Fruit fly (Drosophila melanogaster) whole organism, embryonic: ENCODE results near the gene p-cup.

Source experiments
- CG11085 ChIP-seq: fragments of 200-800 bp; sonication (Bioruptor generic); IDR thresholded peaks from 2 replicates; pipeline ENCODE4 v1.3.6; 2022; ENCODE audit warnings: missing biosample characterization, missing genetic modification characterization
- CG11695 ChIP-seq: fragments of 200-800 bp; sonication (Bioruptor generic); IDR thresholded peaks from 3 replicates; pipeline ENCODE4 v1.3.6; 2022; ENCODE audit warnings: missing biosample characterization, missing genetic modification characterization
- CG12659 ChIP-seq: fragments of 200-800 bp; sonication (Bioruptor generic); optimal IDR thresholded peaks from 3 replicates; lab custom pipeline; 2017; ENCODE audit warnings: mild to moderate bottlenecking, missing biosample characterization, missing genetic modification reagents, missing genetic modification characterization
- CG13775 ChIP-seq: fragments of 200-800 bp; sonication (Bioruptor generic); optimal IDR thresholded peaks from 3 replicates; lab custom pipeline; 2017; ENCODE audit warnings: missing biosample characterization, mild to moderate bottlenecking, missing genetic modification characterization
- CG15601 ChIP-seq: fragments of 200-800 bp; sonication (Bioruptor generic); optimal IDR thresholded peaks from 3 replicates; lab custom pipeline; 2019; ENCODE audit warnings: missing biosample characterization, mild to moderate bottlenecking, missing genetic modification characterization, moderate library complexity
- CG18262 ChIP-seq: fragments of 200-800 bp; optimal IDR thresholded peaks from 3 replicates; lab custom pipeline; 2019; ENCODE audit warnings: missing biosample characterization, mild to moderate bottlenecking, missing genetic modification characterization, moderate library complexity
- CG1832 ChIP-seq: fragments of 200-800 bp; sonication (Bioruptor generic); optimal IDR thresholded peaks from 2 replicates; lab custom pipeline; 2017; ENCODE audit warnings: missing biosample characterization, mild to moderate bottlenecking, missing genetic modification characterization, inconsistent platforms
- CG18599 ChIP-seq: fragments of 200-800 bp; sonication (Bioruptor generic); optimal IDR thresholded peaks from 3 replicates; lab custom pipeline; 2017; ENCODE audit warnings: missing biosample characterization, missing genetic modification characterization, mild to moderate bottlenecking, moderate library complexity, missing genetic modification reagents
- CG30403 ChIP-seq: fragments of 200-800 bp; sonication (Bioruptor generic); optimal IDR thresholded peaks from 3 replicates; lab custom pipeline; 2016; ENCODE audit warnings: missing biosample characterization, missing genetic modification characterization
- CG3065 ChIP-seq: fragments of 200-800 bp; sonication (Bioruptor generic); optimal IDR thresholded peaks from 2 replicates; lab custom pipeline; 2016; ENCODE audit warnings: missing biosample characterization, missing genetic modification characterization
- CG32532 ChIP-seq: fragments of 200-800 bp; sonication (Bioruptor generic); IDR thresholded peaks from 2 replicates; pipeline ENCODE4 v1.3.6; 2022; ENCODE audit warnings: missing biosample characterization, missing genetic modification characterization
- CG3281 ChIP-seq: fragments of 200-800 bp; sonication (Bioruptor generic); optimal IDR thresholded peaks from 3 replicates; lab custom pipeline; 2017; ENCODE audit warnings: missing biosample characterization, mild to moderate bottlenecking, missing genetic modification characterization
- CG43689 ChIP-seq: fragments of 200-800 bp; sonication (Bioruptor generic); IDR thresholded peaks from 2 replicates; pipeline ENCODE4 v1.3.6; 2022; ENCODE audit warnings: missing biosample characterization, missing genetic modification characterization
- CG4617 ChIP-seq: fragments of 200-800 bp; sonication (Bioruptor generic); optimal IDR thresholded peaks from 3 replicates; lab custom pipeline; 2016; ENCODE audit warnings: missing biosample characterization, missing genetic modification characterization, borderline replicate concordance
- CG6175 ChIP-seq: fragments of 200-800 bp; sonication (Bioruptor generic); IDR thresholded peaks from 3 replicates; pipeline ENCODE4 v1.3.6; 2022; ENCODE audit warnings: missing biosample characterization, missing genetic modification characterization
- CG6689 ChIP-seq: fragments of 200-800 bp; sonication (Bioruptor generic); IDR thresholded peaks from 2 replicates; pipeline ENCODE4 v1.3.6; 2022; ENCODE audit warnings: missing biosample characterization, missing genetic modification characterization
- CG7357 ChIP-seq: fragments of 200-800 bp; sonication (Bioruptor generic); IDR thresholded peaks from 3 replicates; pipeline ENCODE4 v1.3.6; 2022; ENCODE audit warnings: missing biosample characterization, missing genetic modification characterization
- CG7556 ChIP-seq: fragments of 200-800 bp; sonication (Bioruptor generic); optimal IDR thresholded peaks from 2 replicates; lab custom pipeline; 2017; ENCODE audit warnings: missing biosample characterization, mild to moderate bottlenecking, missing genetic modification characterization
- CG7987 ChIP-seq: fragments of 200-800 bp; sonication (Bioruptor generic); optimal IDR thresholded peaks from 2 replicates; lab custom pipeline; 2018; ENCODE audit warnings: missing biosample characterization, mild to moderate bottlenecking, missing genetic modification characterization, moderate library complexity
- CG8089 ChIP-seq: fragments of 200-800 bp; sonication (Bioruptor generic); optimal IDR thresholded peaks from 3 replicates; lab custom pipeline; 2016; ENCODE audit warnings: missing biosample characterization, missing genetic modification characterization
- CoRest ChIP-seq: fragments of 200-800 bp; sonication (Bioruptor generic); optimal IDR thresholded peaks from 3 replicates; lab custom pipeline; 2018; ENCODE audit warnings: missing biosample characterization, mild to moderate bottlenecking, missing genetic modification characterization, moderate library complexity
- Dp ChIP-seq: fragments of 200-800 bp; sonication (Bioruptor generic); optimal IDR thresholded peaks from 2 replicates; lab custom pipeline; 2018; ENCODE audit warnings: missing biosample characterization, mild to moderate bottlenecking, missing genetic modification characterization, moderate library complexity
- Drgx ChIP-seq: fragments of 200-800 bp; sonication (Bioruptor generic); IDR thresholded peaks from 2 replicates; pipeline ENCODE4 v1.3.6; 2022; ENCODE audit warnings: missing biosample characterization, missing genetic modification characterization
- Mrtf ChIP-seq: fragments of 200-800 bp; sonication (Bioruptor generic); IDR thresholded peaks from 3 replicates; pipeline ENCODE4 v1.3.6; 2022; ENCODE audit warnings: missing biosample characterization, missing genetic modification characterization
- Scr ChIP-seq: fragments of 200-800 bp; sonication (Bioruptor generic); IDR thresholded peaks from 2 replicates; pipeline ENCODE4 v1.3.6; 2022; ENCODE audit warnings: missing biosample characterization, missing genetic modification characterization; ENCODE audit not compliant: partially characterized antibody
- Sox102F ChIP-seq: fragments of 200-800 bp; sonication (Bioruptor generic); optimal IDR thresholded peaks from 2 replicates; lab custom pipeline; 2018; ENCODE audit warnings: missing biosample characterization, mild to moderate bottlenecking, missing genetic modification characterization, moderate library complexity
- Xrp1 ChIP-seq: fragments of 200-800 bp; sonication (Bioruptor generic); IDR thresholded peaks from 2 replicates; pipeline ENCODE4 v1.3.6; 2022; ENCODE audit warnings: missing biosample characterization, missing genetic modification characterization
- ap ChIP-seq: fragments of 200-800 bp; sonication (Bioruptor generic); IDR thresholded peaks from 2 replicates; pipeline ENCODE4 v1.3.6; 2022; ENCODE audit warnings: missing biosample characterization, missing genetic modification characterization
- btn ChIP-seq: fragments of 200-800 bp; sonication (Bioruptor generic); optimal IDR thresholded peaks from 2 replicates; lab custom pipeline; 2016; ENCODE audit warnings: missing biosample characterization, missing genetic modification characterization
- caup ChIP-seq: fragments of 200-800 bp; sonication (Bioruptor generic); optimal IDR thresholded peaks from 3 replicates; lab custom pipeline; 2017; ENCODE audit warnings: missing biosample characterization, mild to moderate bottlenecking, missing genetic modification characterization, moderate library complexity; ENCODE audit not compliant: severe bottlenecking
- chif ChIP-seq, 2 experiments: fragments of 200-800 bp; sonication (Bioruptor generic); optimal IDR thresholded peaks; 3 replicates each; lab custom pipeline; 2016; ENCODE audit warnings: missing biosample characterization in 2 of 2, missing genetic modification characterization in 2 of 2
- crol ChIP-seq: fragments of 200-800 bp; sonication (Bioruptor generic); IDR thresholded peaks from 2 replicates; pipeline ENCODE4 v1.3.6; 2022; ENCODE audit warnings: missing biosample characterization, missing genetic modification characterization
- dpn ChIP-seq, 2 experiments: fragments of 200-800 bp; sonication (Bioruptor generic); optimal IDR thresholded peaks; 3 replicates each; lab custom pipeline; 2016; ENCODE audit warnings: missing biosample characterization in 2 of 2, missing genetic modification characterization in 2 of 2
- dysf ChIP-seq: fragments of 200-800 bp; sonication (Bioruptor generic); IDR thresholded peaks from 3 replicates; pipeline ENCODE4 v1.3.6; 2022; ENCODE audit warnings: missing biosample characterization, missing genetic modification characterization
- ems ChIP-seq: fragments of 200-800 bp; sonication (Bioruptor generic); optimal IDR thresholded peaks from 3 replicates; lab custom pipeline; 2016; ENCODE audit warnings: missing biosample characterization, missing genetic modification characterization
- fd3F ChIP-seq: fragments of 200-800 bp; sonication (Bioruptor generic); optimal IDR thresholded peaks from 2 replicates; lab custom pipeline; 2018; ENCODE audit warnings: missing biosample characterization, mild to moderate bottlenecking, missing genetic modification characterization, moderate library complexity
- gem ChIP-seq: fragments of 200-800 bp; sonication (Bioruptor generic); optimal IDR thresholded peaks from 2 replicates; lab custom pipeline; 2019; ENCODE audit warnings: missing biosample characterization, mild to moderate bottlenecking, missing genetic modification characterization, moderate library complexity
- grn ChIP-seq: fragments of 200-800 bp; sonication (Bioruptor generic); optimal IDR thresholded peaks from 3 replicates; lab custom pipeline; 2017; ENCODE audit warnings: missing biosample characterization, missing genetic modification characterization
- jing ChIP-seq: fragments of 200-800 bp; sonication (Bioruptor generic); optimal IDR thresholded peaks from 2 replicates; lab custom pipeline; 2018; ENCODE audit warnings: missing biosample characterization, mild to moderate bottlenecking, missing genetic modification characterization
- kni ChIP-seq: fragments of 200-800 bp; sonication (Bioruptor generic); optimal IDR thresholded peaks from 3 replicates; lab custom pipeline; 2017; ENCODE audit warnings: mild to moderate bottlenecking, missing biosample characterization, missing genetic modification reagents, missing genetic modification characterization
- lab ChIP-seq: fragments of 200-800 bp; sonication (Bioruptor generic); optimal IDR thresholded peaks from 3 replicates; lab custom pipeline; 2017; ENCODE audit warnings: missing biosample characterization, missing genetic modification characterization, mild to moderate bottlenecking, moderate library complexity, missing genetic modification reagents
- mam ChIP-seq: fragments of 200-800 bp; sonication (Bioruptor generic); optimal IDR thresholded peaks from 3 replicates; lab custom pipeline; 2016; ENCODE audit warnings: missing biosample characterization, missing genetic modification characterization
- pum ChIP-seq: fragments of 200-800 bp; sonication (Bioruptor generic); optimal IDR thresholded peaks from 2 replicates; lab custom pipeline; 2016; ENCODE audit warnings: missing biosample characterization, missing genetic modification characterization
- repo ChIP-seq: fragments of 200-800 bp; sonication (Bioruptor generic); optimal IDR thresholded peaks from 2 replicates; lab custom pipeline; 2016; ENCODE audit warnings: missing biosample characterization, missing genetic modification characterization
- scrt ChIP-seq: fragments of 200-800 bp; sonication (Bioruptor generic); optimal IDR thresholded peaks from 2 replicates; lab custom pipeline; 2018; ENCODE audit warnings: missing biosample characterization, mild to moderate bottlenecking, missing genetic modification characterization, moderate library complexity
- sd ChIP-seq: fragments of 200-800 bp; sonication (Bioruptor generic); optimal IDR thresholded peaks from 3 replicates; lab custom pipeline; 2018; ENCODE audit warnings: missing biosample characterization, mild to moderate bottlenecking, missing genetic modification characterization, moderate library complexity
- sens ChIP-seq: fragments of 200-800 bp; sonication (Bioruptor generic); peaks from one replicate; lab custom pipeline; 2016; ENCODE audit warnings: missing biosample characterization, missing genetic modification characterization
- shn ChIP-seq: fragments of 200-800 bp; sonication (Bioruptor generic); optimal IDR thresholded peaks from 3 replicates; lab custom pipeline; 2016; ENCODE audit warnings: missing biosample characterization, missing genetic modification characterization
- unpg ChIP-seq: fragments of 200-800 bp; sonication (Bioruptor generic); optimal IDR thresholded peaks from 3 replicates; lab custom pipeline; 2018; ENCODE audit warnings: missing biosample characterization, mild to moderate bottlenecking, missing genetic modification characterization, moderate library complexity

p-cup gene

DNA sequence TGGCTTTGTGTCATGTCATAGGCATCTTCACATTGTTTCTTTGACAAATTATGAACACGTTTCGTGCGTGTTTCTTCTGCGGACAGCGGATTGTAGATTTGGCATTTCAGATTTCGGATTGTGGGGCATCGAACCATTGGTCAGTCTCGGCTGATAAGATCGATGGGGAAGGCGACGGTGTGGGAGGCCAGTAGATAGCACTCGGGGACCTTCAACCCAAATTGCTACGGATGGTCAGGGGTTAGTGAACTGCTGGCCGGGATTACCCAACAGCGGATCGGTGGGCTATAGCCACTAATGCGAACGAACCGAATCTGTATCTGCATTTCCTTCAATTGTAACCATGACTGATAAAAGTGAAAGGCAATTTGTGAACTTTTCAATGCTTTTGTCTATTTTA, 41.9 kb upstream of the p-cup start:
- TF ChIP-seq repo (GFP tag; lab: Kevin White, UChicago) (no peak), crol (GFP tag; lab: Robert Waterston, UW) (0 out of 2 replicates have a peak, but pooled peaks have one; percentile 16), pum (GFP tag; lab: Kevin White, UChicago) (no peak), grn (GFP tag; lab: Kevin White, UChicago) (peak; percentile 12), CG3065 (GFP tag; lab: Kevin White, UChicago) (no peak), CG7556 (no peak), caup (GFP tag; lab: Kevin White, UChicago) (no peak), CG13775 (no peak), sd (peak; percentile 40)

DNA sequence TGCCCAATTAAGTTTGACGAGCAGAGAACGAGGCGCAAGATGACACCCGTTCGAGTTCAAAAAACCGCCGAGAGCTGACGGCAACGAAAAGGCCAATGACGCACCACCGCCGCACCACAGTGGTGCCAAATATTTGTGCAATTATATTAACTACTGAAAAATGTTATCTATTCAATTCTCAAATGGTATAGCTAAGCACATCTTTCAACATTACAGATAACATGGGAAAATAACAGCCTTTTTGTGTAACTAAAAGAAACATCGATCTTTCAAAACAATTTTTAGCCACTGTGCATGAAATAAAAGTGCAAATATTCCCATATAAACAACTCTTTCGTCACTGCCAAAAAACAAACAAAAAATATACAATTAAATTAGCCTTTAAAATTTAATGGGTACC, 41.3 kb upstream of the p-cup start:
- TF ChIP-seq CG30403 (GFP tag; lab: Kevin White, UChicago): no peak
- no peak for TF ChIP-seq Mrtf
- no peak for TF ChIP-seq CG7987 (GFP tag; lab: Kevin White, UChicago)
- TF ChIP-seq btn: no peak
- no peak for TF ChIP-seq ap
- peak; percentile 21 for TF ChIP-seq Sox102F (GFP tag; lab: Kevin White, UChicago)
- TF ChIP-seq CG18262 (tag; lab: Kevin White, UChicago): peak; percentile 9
- no peak for TF ChIP-seq CG6175 (GFP tag; lab: Robert Waterston, UW)
- TF ChIP-seq unpg (GFP tag; lab: Kevin White, UChicago): no peak
- TF ChIP-seq dysf (GFP tag; lab: Robert Waterston, UW): no peak
- peak; percentile 65 for TF ChIP-seq sens (GFP tag; lab: Kevin White, UChicago)
- TF ChIP-seq ems (GFP tag; lab: Kevin White, UChicago): no peak
- TF ChIP-seq Xrp1 (GFP tag; lab: Robert Waterston, UW): no peak
- no peak for TF ChIP-seq scrt
- TF ChIP-seq dpn (GFP tag; optimal IDR thresholded peaks at IDR 0.05; lab: Kevin White, UChicago): no peak
- peak; percentile 27 for TF ChIP-seq CoRest (tag; lab: Kevin White, UChicago)
- 0 out of 2 replicates have a peak, but pooled peaks have one; percentile 19 for TF ChIP-seq Drgx
- TF ChIP-seq CG1832 (GFP tag; lab: Kevin White, UChicago): no peak
- no peak for TF ChIP-seq Scr (GFP tag; lab: Robert Waterston, UW)
- no peak for TF ChIP-seq CG11085
- peak; percentile 4 for TF ChIP-seq CG3281 (GFP tag; lab: Kevin White, UChicago)
- TF ChIP-seq kni: no peak
- TF ChIP-seq mam: no peak
- TF ChIP-seq CG15601 (tag; lab: Kevin White, UChicago): no peak
- TF ChIP-seq CG7357 (GFP tag; lab: Robert Waterston, UW): no peak
- TF ChIP-seq jing (GFP tag; lab: Kevin White, UChicago): no peak
- peak; percentile 7 for TF ChIP-seq CG18599 (GFP tag; lab: Kevin White, UChicago)
- no peak for TF ChIP-seq crol (GFP tag; lab: Robert Waterston, UW)
- TF ChIP-seq CG32532 (GFP tag; lab: Robert Waterston, UW): 0 out of 2 replicates have a peak, but pooled peaks have one; percentile 29
- TF ChIP-seq chif (GFP tag; optimal IDR thresholded peaks at IDR 0.05; lab: Kevin White, UChicago): no peak
- peak; percentile 34 for TF ChIP-seq gem
- TF ChIP-seq CG43689 (GFP tag; lab: Robert Waterston, UW): no peak
- no peak for TF ChIP-seq CG12659
- 0 out of 2 replicates have a peak, but pooled peaks have one; percentile 12 for TF ChIP-seq CG6689 (GFP tag; lab: Robert Waterston, UW)
- TF ChIP-seq Dp (GFP tag; lab: Kevin White, UChicago): no peak
- no peak for TF ChIP-seq fd3F (GFP tag; lab: Kevin White, UChicago)
- no peak for TF ChIP-seq CG8089
- 0 out of 3 replicates have a peak, but pooled peaks have one; percentile 29 for TF ChIP-seq CG11695 (GFP tag; lab: Robert Waterston, UW)
- TF ChIP-seq CG4617 (GFP tag; lab: Kevin White, UChicago): no peak
- TF ChIP-seq shn (GFP tag; lab: Kevin White, UChicago): no peak
- TF ChIP-seq lab (GFP tag; lab: Kevin White, UChicago): peak; percentile 17
